Fruit fly (Drosophila melanogaster) Kc167 (cell line): ENCODE results near the gene CheB74a.

Experiments
- Myc ChIP-seq: fragments of >200 bp; optimal IDR thresholded peaks from 2 replicates; lab custom pipeline; 2017; ENCODE audit warnings: missing external identifiers
- Sin3A ChIP-seq: fragments of >200 bp; optimal IDR thresholded peaks from 2 replicates; lab custom pipeline; 2018; ENCODE audit warnings: missing external identifiers
- h ChIP-seq: fragments of >200 bp; optimal IDR thresholded peaks from 3 replicates; lab custom pipeline; 2018; ENCODE audit warnings: missing external identifiers
- insv ChIP-seq: fragments of >200 bp; optimal IDR thresholded peaks from 3 replicates; lab custom pipeline; 2018; ENCODE audit warnings: missing external identifiers
- psq ChIP-seq: fragments of >200 bp; optimal IDR thresholded peaks from 2 replicates; lab custom pipeline; 2017; ENCODE audit warnings: missing external identifiers
- ttk ChIP-seq: sonication (Bioruptor generic); optimal IDR thresholded peaks from 2 replicates; lab custom pipeline; 2017; ENCODE audit warnings: missing external identifiers

CheB74a gene

dm6 chr3L:17719754-17720153 lies at the start of gene CheB74a:
TSS of gene CheB74a (minus strand) at chr3L:17719854.
- TF ChIP-seq ttk (lab: Kevin White, UChicago) (no peak), h (lab: Kevin White, UChicago) (no peak), Sin3A (lab: Kevin White, UChicago) (no peak), psq (lab: Kevin White, UChicago) (no peak), Myc (lab: Kevin White, UChicago) (no peak)

- no peak for TF ChIP-seq ttk (lab: Kevin White, UChicago)
- TF ChIP-seq psq (lab: Kevin White, UChicago), result no peak
- TF ChIP-seq Sin3A (lab: Kevin White, UChicago), result no peak
- no peak for TF ChIP-seq insv (lab: Kevin White, UChicago)
- TF ChIP-seq h (lab: Kevin White, UChicago), result no peak
- TF ChIP-seq Myc (lab: Kevin White, UChicago), result no peak
These were observed 44.3 kb upstream of the CheB74a start, which contains the start of the genes Adgf-A and Adgf-A2 for dm6 chr3L:17763987-17764386. TSS of gene Adgf-A (minus strand) at chr3L:17764158. TSS of gene Adgf-A2 (minus strand) at chr3L:17764158.

- no peak for TF ChIP-seq insv (lab: Kevin White, UChicago)
- TF ChIP-seq Myc (lab: Kevin White, UChicago), result no peak
- TF ChIP-seq Sin3A (lab: Kevin White, UChicago), result no peak
- TF ChIP-seq h (lab: Kevin White, UChicago), result no peak
- no peak for TF ChIP-seq ttk (lab: Kevin White, UChicago)
- TF ChIP-seq psq (lab: Kevin White, UChicago), result no peak
These were observed 39.6 kb upstream of the CheB74a start, which contains the start of gene CG32181 for dm6 chr3L:17759072-17759747. TSS of gene CG32181 (plus strand) at chr3L:17759697.

- no peak for TF ChIP-seq h (lab: Kevin White, UChicago)
- TF ChIP-seq ttk (lab: Kevin White, UChicago), result no peak
- TF ChIP-seq insv (lab: Kevin White, UChicago), result no peak
- TF ChIP-seq Myc (lab: Kevin White, UChicago), result no peak
- TF ChIP-seq Sin3A (lab: Kevin White, UChicago), result no peak
- no peak for TF ChIP-seq psq (lab: Kevin White, UChicago)
These were observed 38.3 kb upstream of the CheB74a start, which contains the start of gene CG32182 for dm6 chr3L:17758084-17758211. TSS of gene CG32182 (plus strand) at chr3L:17758112.

- TF ChIP-seq Myc (lab: Kevin White, UChicago) (no peak), psq (lab: Kevin White, UChicago) (no peak), Sin3A (lab: Kevin White, UChicago) (no peak), insv (lab: Kevin White, UChicago) (no peak), h (lab: Kevin White, UChicago) (no peak), ttk (lab: Kevin White, UChicago) (no peak)
These were observed 37.8 kb upstream of the CheB74a start for dm6 chr3L:17757156-17758083.

dm6 chr3L:17754285-17754684 lies 34.6 kb upstream of the CheB74a start:
- TF ChIP-seq psq (lab: Kevin White, UChicago) (no peak), Sin3A (lab: Kevin White, UChicago) (no peak), insv (lab: Kevin White, UChicago) (no peak), ttk (lab: Kevin White, UChicago) (no peak), h (lab: Kevin White, UChicago) (no peak), Myc (lab: Kevin White, UChicago) (no peak)

dm6 chr3L:17750488-17750887 lies 30.8 kb upstream of the CheB74a start, which contains the start of gene Adgf-B:
TSS of gene Adgf-B (minus strand) at chr3L:17750588.
- TF ChIP-seq h (lab: Kevin White, UChicago) (no peak), psq (lab: Kevin White, UChicago) (no peak), Myc (lab: Kevin White, UChicago) (no peak), insv (lab: Kevin White, UChicago) (no peak), ttk (lab: Kevin White, UChicago) (no peak), Sin3A (lab: Kevin White, UChicago) (no peak)

dm6 chr3L:17746760-17747159 lies 27.1 kb upstream of the CheB74a start, which contains the start of gene CG6034:
TSS of gene CG6034 (minus strand) at chr3L:17746860.
- no peak for TF ChIP-seq insv (lab: Kevin White, UChicago)
- TF ChIP-seq psq (lab: Kevin White, UChicago), result no peak
- no peak for TF ChIP-seq Sin3A (lab: Kevin White, UChicago)
- TF ChIP-seq Myc (lab: Kevin White, UChicago), result no peak
- TF ChIP-seq ttk (lab: Kevin White, UChicago), result no peak
- TF ChIP-seq h (lab: Kevin White, UChicago), result no peak

dm6 chr3L:17742531-17742930 lies 22.9 kb upstream of the CheB74a start:
- TF ChIP-seq Myc (lab: Kevin White, UChicago) (no peak), psq (lab: Kevin White, UChicago) (no peak), h (lab: Kevin White, UChicago) (no peak), ttk (lab: Kevin White, UChicago) (no peak)

dm6 chr3L:17740471-17740870 lies 20.8 kb upstream of the CheB74a start, which contains the start of gene CG7460:
TSS of gene CG7460 (plus strand) at chr3L:17740540.
- no peak for TF ChIP-seq Myc (lab: Kevin White, UChicago)
- TF ChIP-seq psq (lab: Kevin White, UChicago), result no peak
- TF ChIP-seq ttk (lab: Kevin White, UChicago), result no peak
- TF ChIP-seq Sin3A (lab: Kevin White, UChicago), result no peak
- no peak for TF ChIP-seq h (lab: Kevin White, UChicago)
- TF ChIP-seq insv (lab: Kevin White, UChicago), result no peak

dm6 chr3L:17739627-17740026 lies 20.0 kb upstream of the CheB74a start:
- TF ChIP-seq Myc (lab: Kevin White, UChicago) (no peak), insv (lab: Kevin White, UChicago) (no peak), ttk (lab: Kevin White, UChicago) (no peak), h (lab: Kevin White, UChicago) (no peak), Sin3A (lab: Kevin White, UChicago) (no peak), psq (lab: Kevin White, UChicago) (no peak)
